Worm (Caenorhabditis elegans): ENCODE data around the gene dcap-1.

DNA sequence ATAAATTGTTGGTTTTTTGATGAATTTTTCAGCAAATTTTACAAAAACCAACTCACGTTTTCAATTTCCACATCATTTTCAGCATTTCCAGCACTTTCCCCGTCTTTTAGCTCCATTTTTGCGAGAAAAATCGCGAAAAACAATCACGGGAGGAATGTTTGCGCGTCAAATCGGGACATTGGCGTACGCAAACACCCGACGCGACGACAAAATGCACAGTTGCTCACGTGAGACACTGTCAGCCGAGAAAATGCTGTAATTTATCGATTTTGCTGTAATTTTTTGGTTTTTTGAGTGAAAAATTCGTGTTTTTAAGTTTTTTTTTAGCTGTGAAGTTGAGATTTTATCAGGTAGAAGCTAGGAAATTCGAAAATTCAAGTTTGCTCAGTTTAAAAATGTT, 45.0 kb downstream of the dcap-1 start, which contains the start of gene Y55F3AM.9:
- no peak for TF ChIP-seq sea-1 (GFP tag; conservative IDR thresholded peaks at IDR 0.05)
- TF ChIP-seq hmbx-1 (tag; optimal IDR thresholded peaks at IDR 0.05) = no peak
- no peak for TF ChIP-seq pes-1 (GFP tag; IDR thresholded peaks at IDR 0.05)
- TF ChIP-seq ama-1 (optimal IDR thresholded peaks at IDR 0.05) = no peak

All from whole organism, early embryonic.